Fruit fly (Drosophila melanogaster) whole organism, prepupa: ENCODE results near the gene CG33687.

Experiments used
- CG10631 ChIP-seq: fragments of 200-800 bp; sonication (Bioruptor generic); optimal IDR thresholded peaks from 2 replicates; lab custom pipeline; 2016; ENCODE audit warnings: missing biosample characterization, missing genetic modification characterization
- Eip93F ChIP-seq: fragments of 200-800 bp; sonication (Bioruptor generic); optimal IDR thresholded peaks from 2 replicates; lab custom pipeline; 2016; ENCODE audit warnings: missing biosample characterization, mild to moderate bottlenecking, missing genetic modification characterization
- Hr39 ChIP-seq: fragments of 200-800 bp; sonication (Bioruptor generic); optimal IDR thresholded peaks from 2 replicates; lab custom pipeline; 2016; ENCODE audit warnings: missing biosample characterization, missing genetic modification characterization
- Sox14 ChIP-seq: fragments of 200-800 bp; sonication (Bioruptor generic); optimal IDR thresholded peaks from 3 replicates; lab custom pipeline; 2016; ENCODE audit warnings: missing biosample characterization, missing genetic modification characterization
- cyc ChIP-seq: fragments of 200-800 bp; sonication (Bioruptor generic); optimal IDR thresholded peaks from 3 replicates; lab custom pipeline; 2016; ENCODE audit warnings: missing biosample characterization, missing genetic modification characterization
- salr ChIP-seq, 2 experiments: fragments of 200-800 bp; sonication (Bioruptor generic); optimal IDR thresholded peaks; 3 replicates each; lab custom pipeline; 2016 to 2018; ENCODE audit warnings: missing biosample characterization in 2 of 2, missing genetic modification characterization in 2 of 2, mild to moderate bottlenecking in 1 of 2

- TF ChIP-seq cyc (GFP tag; lab: Kevin White, UChicago) (no peak), Sox14 (GFP tag; lab: Kevin White, UChicago) (peak; percentile 38), salr (GFP tag; optimal IDR thresholded peaks at IDR 0.05; lab: Kevin White, UChicago) (no peak), Eip93F (GFP tag; lab: Kevin White, UChicago) (no peak), Hr39 (GFP tag; lab: Kevin White, UChicago) (no peak), CG10631 (no peak)
Measured at dm6 chr3L:16233850-16234494, 36.3 kb downstream of the CG33687 start.
